Worm (Caenorhabditis elegans) whole organism, young adult: Measurements from ENCODE around the gene T12A7.9.

Experiments
- F57A8.1 ChIP-seq: fragments of 200-800 bp; sonication (Bioruptor generic); optimal IDR thresholded peaks from 2 replicates; lab custom pipeline; 2018; ENCODE audit warnings: mild to moderate bottlenecking, missing genetic modification characterization, moderate library complexity, missing compliant biosample characterization
- Y53F4B.3 ChIP-seq: fragments of 200-800 bp; sonication (Bioruptor generic); IDR thresholded peaks from 2 replicates; pipeline ENCODE4 v1.3.6; 2022; ENCODE audit warnings: missing genetic modification reagents, missing genetic modification characterization, missing compliant biosample characterization
- ccch-3 ChIP-seq: fragments of 200-800 bp; sonication (Bioruptor generic); optimal IDR thresholded peaks from 2 replicates; lab custom pipeline; 2018; ENCODE audit warnings: mild to moderate bottlenecking, missing genetic modification characterization, missing compliant biosample characterization
- cebp-2 ChIP-seq: fragments of 200-800 bp; sonication (Bioruptor generic); IDR thresholded peaks from 2 replicates; pipeline ENCODE4 v1.3.6; 2022; ENCODE audit warnings: missing genetic modification characterization, missing compliant biosample characterization
- dpl-1 ChIP-seq: fragments of 150-350 bp; optimal IDR thresholded peaks from 2 replicates; lab custom pipeline; 2014; ENCODE audit warnings: missing biosample characterization, missing genetic modification reagents, missing genetic modification characterization
- fkh-3 ChIP-seq: sonication (generic microtip); optimal IDR thresholded peaks from 2 replicates; lab custom pipeline; 2016; ENCODE audit warnings: mild to moderate bottlenecking, missing genetic modification characterization, missing compliant biosample characterization
- nhr-90 ChIP-seq: sonication (generic microtip); optimal IDR thresholded peaks from 2 replicates; lab custom pipeline; 2016; ENCODE audit warnings: missing genotype, mild to moderate bottlenecking, missing genetic modification characterization, missing compliant biosample characterization
- sea-2 ChIP-seq: fragments of 200-800 bp; sonication (Bioruptor generic); IDR thresholded peaks from 2 replicates; pipeline ENCODE4 v1.3.6; 2022; ENCODE audit warnings: missing genetic modification characterization, missing compliant biosample characterization
- snpc-4 ChIP-seq, 5 experiments: fragments of 150-350 bp in 1 of 5; sonication (generic microtip) in 4 of 5; optimal IDR thresholded peaks; 2 replicates each; lab custom pipeline; 2014 to 2018; ENCODE audit warnings: missing genetic modification characterization in 5 of 5, missing biosample characterization in 3 of 5, antibody characterized with exemption in 2 of 5, mild to moderate bottlenecking in 2 of 5, missing compliant biosample characterization in 2 of 5, missing genotype in 2 of 5, moderate library complexity in 2 of 5, missing genetic modification reagents in 1 of 5
- ztf-22 ChIP-seq: fragments of 200-800 bp; sonication (Bioruptor generic); optimal IDR thresholded peaks from 2 replicates; lab custom pipeline; 2018; ENCODE audit warnings: mild to moderate bottlenecking, missing genetic modification characterization, moderate library complexity, missing compliant biosample characterization

DNA sequence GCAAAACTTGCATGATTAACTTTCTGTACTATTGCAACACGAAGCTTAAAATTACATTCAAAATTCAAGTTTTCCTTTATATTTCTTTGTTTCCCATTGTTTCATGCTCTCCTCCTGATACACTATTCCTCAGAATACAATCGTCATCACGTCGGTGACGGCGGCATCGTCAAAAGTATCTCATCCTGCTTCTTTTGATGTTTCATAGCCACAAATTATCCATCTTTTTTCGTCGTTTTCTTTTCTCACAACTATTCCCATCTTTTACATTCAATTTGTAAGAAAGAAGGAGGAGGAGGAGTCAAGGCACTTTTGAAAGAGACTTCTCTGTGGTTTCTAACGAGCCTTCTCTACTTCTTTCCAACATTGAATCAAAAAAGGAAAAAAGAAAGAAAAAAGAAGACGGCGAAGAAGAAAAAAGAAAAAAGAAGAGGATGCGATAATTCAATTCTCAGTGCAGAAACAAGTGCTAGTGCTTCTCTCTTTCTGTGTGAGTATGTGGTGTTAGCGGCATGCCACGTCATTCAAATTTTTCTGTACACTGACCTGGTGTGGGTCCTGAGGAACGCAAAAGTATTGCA, 32.7 kb upstream of the T12A7.9 start:
- TF ChIP-seq ztf-22 = no peak
- no peak for TF ChIP-seq sea-2 (GFP tag; lab: Robert Waterston, UW)
- TF ChIP-seq ccch-3 = no peak
- no peak for TF ChIP-seq cebp-2
- no peak for TF ChIP-seq Y53F4B.3
- no peak for TF ChIP-seq nhr-90
- no peak for TF ChIP-seq snpc-4 (GFP tag; optimal IDR thresholded peaks at IDR 0.05; lab: Kevin White, UChicago)
- no peak for TF ChIP-seq snpc-4 (tag; optimal IDR thresholded peaks at IDR 0.05; lab: Kevin White, UChicago)
- no peak for TF ChIP-seq dpl-1 (GFP tag; lab: Kevin White, UChicago)
- TF ChIP-seq F57A8.1 (GFP tag; lab: Kevin White, UChicago) = no peak
- no peak for TF ChIP-seq fkh-3 (tag; lab: Kevin White, UChicago)
